Worm (Caenorhabditis elegans): ENCODE data around the gene atat-2.

The atat-2 gene

DNA sequence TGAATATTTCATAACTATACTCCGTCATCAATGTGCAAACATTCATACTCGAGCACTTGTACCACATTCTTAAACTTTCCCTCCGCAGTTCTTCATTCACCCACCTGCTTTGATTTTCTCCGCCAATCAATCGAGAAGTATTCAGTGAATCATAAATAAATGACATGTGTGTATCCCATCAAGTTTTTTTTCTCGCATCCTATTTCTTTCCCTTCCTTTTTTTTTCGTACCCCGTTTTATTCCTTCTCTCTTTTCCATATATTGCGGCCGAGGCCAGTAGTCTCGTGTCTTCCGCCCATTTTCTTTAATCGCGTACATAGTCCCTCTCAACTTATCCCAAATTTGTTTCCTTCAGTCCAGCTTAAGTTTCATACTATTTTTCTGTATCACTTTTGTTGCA, at the start of gene atat-2:
Gene atat-2 (plus strand): TSS at position 398 of the 400 bp plus-strand sequence.
- TF ChIP-seq tab-1 (GFP tag; IDR thresholded peaks at IDR 0.05): no peak
- TF ChIP-seq T22C8.4 (GFP tag; IDR thresholded peaks at IDR 0.05): no peak
- TF ChIP-seq cog-1 (tag; optimal IDR thresholded peaks at IDR 0.05): no peak
- no peak for TF ChIP-seq ztf-23 (GFP tag; IDR thresholded peaks at IDR 0.05)
- no peak for TF ChIP-seq ztf-29 (GFP tag; IDR thresholded peaks at IDR 0.05)
- TF ChIP-seq med-1 (GFP tag; optimal IDR thresholded peaks at IDR 0.05; ENCODE audit: insufficient read depth): no peak
- TF ChIP-seq ref-1 (GFP tag; conservative IDR thresholded peaks at IDR 0.05): no peak
- TF ChIP-seq flt-1 (GFP tag; IDR thresholded peaks at IDR 0.05): no peak
- no peak for TF ChIP-seq klf-2 (GFP tag; conservative IDR thresholded peaks at IDR 0.05)

DNA sequence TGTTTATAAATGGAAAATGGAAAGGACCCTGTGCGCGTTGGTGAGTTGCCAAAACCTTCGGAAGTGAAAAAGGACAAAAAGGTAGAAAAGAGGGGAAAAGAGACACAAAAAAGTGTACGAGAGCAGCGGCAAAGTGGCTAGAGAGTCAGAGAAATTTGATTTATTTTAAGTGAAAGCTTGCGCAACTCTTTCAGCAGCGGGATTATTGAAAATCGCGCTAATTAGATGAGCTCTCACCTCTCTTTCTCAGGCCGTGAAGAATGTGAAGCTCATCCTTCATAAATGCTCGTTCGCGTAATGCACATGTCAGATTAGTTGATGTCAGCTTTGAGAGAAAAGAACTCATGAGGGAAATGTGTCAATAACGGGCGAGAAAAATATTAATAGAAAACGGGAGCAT, 49.7 kb upstream of the atat-2 start:
- TF ChIP-seq ref-1 (GFP tag; conservative IDR thresholded peaks at IDR 0.05): no peak
- TF ChIP-seq flt-1 (GFP tag; IDR thresholded peaks at IDR 0.05): no peak
- no peak for TF ChIP-seq tab-1 (GFP tag; IDR thresholded peaks at IDR 0.05)
- TF ChIP-seq ztf-23 (GFP tag; IDR thresholded peaks at IDR 0.05): no peak
- no peak for TF ChIP-seq cog-1 (tag; optimal IDR thresholded peaks at IDR 0.05)
- no peak for TF ChIP-seq T22C8.4 (GFP tag; IDR thresholded peaks at IDR 0.05)

DNA sequence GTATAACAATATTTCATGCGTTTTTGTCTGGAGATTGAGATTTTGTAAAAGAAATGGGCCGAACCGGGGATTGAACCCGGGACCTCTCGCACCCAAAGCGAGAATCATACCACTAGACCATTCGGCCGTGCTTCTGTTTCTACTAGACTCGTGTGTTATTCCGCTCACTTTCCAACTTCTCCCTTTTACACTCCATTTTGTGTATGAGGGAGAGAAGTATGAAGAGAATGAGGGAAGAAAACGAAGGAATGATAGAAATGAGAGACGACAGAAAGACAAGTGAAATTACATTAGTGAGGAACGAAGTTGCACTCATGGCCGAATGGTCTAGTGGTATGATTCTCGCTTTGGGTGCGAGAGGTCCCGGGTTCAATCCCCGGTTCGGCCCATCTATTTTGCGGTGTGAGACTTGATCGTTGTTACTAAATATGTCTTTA, 47.7 kb upstream of the atat-2 start:
- TF ChIP-seq klf-2 (GFP tag; conservative IDR thresholded peaks at IDR 0.05): peak; percentile 93
- peak; percentile 66 for TF ChIP-seq T22C8.4 (GFP tag; IDR thresholded peaks at IDR 0.05)
- TF ChIP-seq ref-1 (GFP tag; conservative IDR thresholded peaks at IDR 0.05): peak; percentile 71
- peak; percentile 89 for TF ChIP-seq flt-1 (GFP tag; IDR thresholded peaks at IDR 0.05)
- peak; percentile 42 for TF ChIP-seq med-1 (GFP tag; optimal IDR thresholded peaks at IDR 0.05; ENCODE audit: insufficient read depth)
- TF ChIP-seq ztf-23 (GFP tag; IDR thresholded peaks at IDR 0.05): peak; percentile 93
- peak; percentile 88 for TF ChIP-seq tab-1 (GFP tag; IDR thresholded peaks at IDR 0.05)
- TF ChIP-seq cog-1 (tag; optimal IDR thresholded peaks at IDR 0.05): peak; percentile 90
- TF ChIP-seq ztf-29 (GFP tag; IDR thresholded peaks at IDR 0.05): peak; percentile 77

DNA sequence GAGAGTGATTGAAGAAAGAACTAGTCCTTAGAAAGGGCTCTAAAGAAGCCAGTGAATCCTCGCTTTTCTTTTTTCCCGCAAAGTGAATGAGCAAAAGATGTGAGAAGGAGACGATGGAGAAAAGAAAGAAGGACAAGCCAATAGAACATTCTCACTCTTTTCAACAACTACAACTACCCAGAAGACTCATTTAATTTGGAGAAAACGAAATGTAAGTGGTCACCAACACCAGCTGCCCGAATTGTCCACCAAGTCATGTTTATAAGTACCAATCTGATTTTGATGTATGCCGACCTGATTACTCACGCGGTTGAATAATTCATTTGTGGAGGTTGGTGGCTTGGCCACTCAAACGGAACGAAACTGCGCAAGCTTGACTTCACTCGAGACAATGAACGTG, 46.3 kb upstream of the atat-2 start:
- TF ChIP-seq flt-1 (GFP tag; IDR thresholded peaks at IDR 0.05) (no peak), klf-2 (GFP tag; conservative IDR thresholded peaks at IDR 0.05) (no peak), ztf-23 (GFP tag; IDR thresholded peaks at IDR 0.05) (no peak), ref-1 (GFP tag; conservative IDR thresholded peaks at IDR 0.05) (no peak), med-1 (GFP tag; optimal IDR thresholded peaks at IDR 0.05; ENCODE audit: insufficient read depth) (no peak), T22C8.4 (GFP tag; IDR thresholded peaks at IDR 0.05) (no peak), tab-1 (GFP tag; IDR thresholded peaks at IDR 0.05) (no peak), ztf-29 (GFP tag; IDR thresholded peaks at IDR 0.05) (no peak), cog-1 (tag; optimal IDR thresholded peaks at IDR 0.05) (no peak)

DNA sequence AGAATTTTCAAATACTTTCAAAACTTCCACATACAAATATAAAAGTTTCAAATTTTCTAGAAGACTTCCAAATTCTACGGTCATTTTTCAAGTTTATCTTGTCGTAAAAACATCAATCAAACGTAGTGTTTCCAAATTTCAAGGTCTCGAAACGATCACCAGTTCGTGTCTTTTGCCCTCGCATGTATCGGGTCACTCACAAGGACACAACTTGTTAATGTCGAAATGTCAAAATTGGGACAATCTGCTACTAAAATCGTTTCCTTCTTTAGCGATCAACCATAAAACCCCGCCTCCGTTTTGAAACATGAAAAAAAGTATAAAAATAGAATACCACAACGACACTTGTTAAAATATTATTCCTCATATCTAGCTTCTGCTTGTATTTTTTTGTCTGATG, 45.4 kb upstream of the atat-2 start:
- no peak for TF ChIP-seq tab-1 (GFP tag; IDR thresholded peaks at IDR 0.05)

DNA sequence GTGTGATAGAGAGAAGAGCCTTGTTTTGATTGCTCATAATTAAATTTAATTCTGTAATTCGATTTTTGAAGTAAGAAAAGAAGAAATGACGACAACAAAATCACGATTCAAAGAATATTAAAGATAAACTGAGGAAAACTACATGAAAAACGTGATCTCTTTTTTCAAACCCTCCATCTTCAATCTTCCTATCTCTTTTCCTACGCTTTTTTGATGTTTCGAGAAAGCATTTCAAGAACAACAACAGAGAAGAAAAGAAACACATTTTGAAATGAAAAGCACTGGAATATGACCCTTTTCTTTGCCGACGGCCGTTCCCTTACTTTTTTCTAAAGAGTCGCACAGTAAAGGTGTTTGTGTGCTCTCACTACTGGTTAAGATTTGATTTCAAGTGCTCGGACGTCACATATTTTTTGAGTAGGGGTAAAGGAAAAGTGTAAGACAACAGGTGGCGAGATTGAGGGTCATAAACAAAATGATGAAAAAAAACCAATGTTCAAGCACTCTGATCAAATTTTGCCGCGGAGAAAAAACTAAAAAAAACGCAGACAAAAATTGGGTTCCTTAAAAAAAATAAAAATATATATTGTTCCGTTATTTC, 42.9 kb upstream of the atat-2 start, which contains the start of gene F13D11.3:
Gene F13D11.3 (minus strand): TSS at position 51 of the 601 bp plus-strand sequence.
- TF ChIP-seq ref-1 (GFP tag; conservative IDR thresholded peaks at IDR 0.05): no peak
- TF ChIP-seq T22C8.4 (GFP tag; IDR thresholded peaks at IDR 0.05): no peak
- no peak for TF ChIP-seq cog-1 (tag; optimal IDR thresholded peaks at IDR 0.05)
- TF ChIP-seq ztf-23 (GFP tag; IDR thresholded peaks at IDR 0.05): no peak
- TF ChIP-seq klf-2 (GFP tag; conservative IDR thresholded peaks at IDR 0.05): no peak
- TF ChIP-seq med-1 (GFP tag; optimal IDR thresholded peaks at IDR 0.05; ENCODE audit: insufficient read depth): no peak
- TF ChIP-seq ztf-29 (GFP tag; IDR thresholded peaks at IDR 0.05): no peak
- TF ChIP-seq flt-1 (GFP tag; IDR thresholded peaks at IDR 0.05): no peak
- TF ChIP-seq tab-1 (GFP tag; IDR thresholded peaks at IDR 0.05): no peak

DNA sequence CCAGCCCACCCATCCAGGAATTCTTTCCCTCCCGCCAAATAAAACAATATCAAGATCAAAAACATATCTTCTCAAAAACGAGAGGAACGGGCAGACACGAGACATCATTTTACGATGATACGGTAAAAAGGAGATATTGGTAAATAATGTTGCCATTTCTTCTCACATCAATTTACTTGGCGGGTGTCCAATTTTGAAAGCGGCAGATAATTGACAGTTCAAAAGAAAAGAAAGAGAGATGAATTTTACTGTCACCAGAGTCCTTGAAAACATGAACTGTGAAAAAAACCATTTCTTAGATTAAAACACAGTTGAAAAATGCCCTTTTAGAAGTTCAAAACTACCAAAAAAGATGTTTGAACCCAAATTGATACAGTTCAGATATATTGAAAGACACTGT, 38.2 kb upstream of the atat-2 start:
- TF ChIP-seq tab-1 (GFP tag; IDR thresholded peaks at IDR 0.05) (no peak), ztf-29 (GFP tag; IDR thresholded peaks at IDR 0.05) (no peak), flt-1 (GFP tag; IDR thresholded peaks at IDR 0.05) (no peak), T22C8.4 (GFP tag; IDR thresholded peaks at IDR 0.05) (no peak), ref-1 (GFP tag; conservative IDR thresholded peaks at IDR 0.05) (no peak), klf-2 (GFP tag; conservative IDR thresholded peaks at IDR 0.05) (no peak), cog-1 (tag; optimal IDR thresholded peaks at IDR 0.05) (no peak), med-1 (GFP tag; optimal IDR thresholded peaks at IDR 0.05; ENCODE audit: insufficient read depth) (no peak)

DNA sequence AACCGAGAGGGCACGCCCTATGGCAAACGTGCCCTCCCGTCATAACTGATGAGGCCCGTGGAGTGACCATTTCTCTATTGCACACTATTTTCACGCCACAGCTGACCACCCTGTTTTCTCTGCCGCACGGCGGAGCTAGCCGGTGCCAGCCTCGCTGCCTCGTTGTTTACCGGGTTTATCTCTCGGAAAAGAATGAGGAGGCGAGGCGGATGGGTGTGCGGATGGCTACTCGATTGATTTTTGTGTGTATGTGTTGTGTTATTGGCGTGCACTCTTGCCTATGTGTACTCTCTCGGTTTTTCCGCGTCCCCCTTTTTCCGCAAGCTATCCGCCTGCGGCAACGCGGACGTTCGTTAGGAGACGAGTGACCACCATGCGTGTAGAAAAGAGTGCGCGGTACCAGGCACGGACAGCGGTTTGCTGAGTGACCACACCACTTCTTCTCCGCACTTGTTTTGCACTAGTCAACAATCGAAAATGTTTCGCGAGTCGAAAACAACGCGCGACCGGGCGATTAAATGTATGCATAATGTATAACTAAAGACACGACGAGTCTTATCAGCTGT, 36.8 kb upstream of the atat-2 start:
- TF ChIP-seq ztf-23 (GFP tag; IDR thresholded peaks at IDR 0.05): peak; percentile 73
- TF ChIP-seq ref-1 (GFP tag; conservative IDR thresholded peaks at IDR 0.05): no peak
- peak; percentile 12 for TF ChIP-seq ztf-29 (GFP tag; IDR thresholded peaks at IDR 0.05)
- TF ChIP-seq med-1 (GFP tag; optimal IDR thresholded peaks at IDR 0.05; ENCODE audit: insufficient read depth): peak; percentile 26
- TF ChIP-seq klf-2 (GFP tag; conservative IDR thresholded peaks at IDR 0.05): 0 out of 2 replicates have a peak, but pooled peaks have one; percentile 41
- peak; percentile 99 for TF ChIP-seq cog-1 (tag; optimal IDR thresholded peaks at IDR 0.05)
- 0 out of 2 replicates have a peak, but pooled peaks have one; percentile 24 for TF ChIP-seq tab-1 (GFP tag; IDR thresholded peaks at IDR 0.05)
- peak; percentile 85 for TF ChIP-seq flt-1 (GFP tag; IDR thresholded peaks at IDR 0.05)
- TF ChIP-seq T22C8.4 (GFP tag; IDR thresholded peaks at IDR 0.05): peak; percentile 55; the same call in 1 of the 2 replicates

DNA sequence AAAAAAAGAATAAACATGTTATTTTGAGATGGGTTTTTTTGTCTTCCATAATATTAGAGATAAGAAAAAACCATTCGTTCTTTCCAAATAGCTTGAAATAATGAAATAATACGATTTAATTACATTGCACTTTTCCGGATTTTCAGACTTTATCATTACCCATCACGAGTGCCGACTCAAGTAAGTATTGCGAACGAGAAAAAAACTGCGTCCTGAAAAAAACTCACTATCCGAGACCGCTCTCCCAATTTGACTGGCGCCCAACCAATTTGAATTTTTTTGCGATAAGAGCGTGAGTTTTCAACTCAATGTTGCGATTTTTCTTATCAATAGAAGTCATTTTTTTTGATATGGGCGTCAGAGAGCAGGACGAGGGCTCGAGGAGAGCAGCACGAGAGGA, 35.9 kb upstream of the atat-2 start:
- TF ChIP-seq med-1 (GFP tag; optimal IDR thresholded peaks at IDR 0.05; ENCODE audit: insufficient read depth) (no peak), klf-2 (GFP tag; conservative IDR thresholded peaks at IDR 0.05) (no peak), cog-1 (tag; optimal IDR thresholded peaks at IDR 0.05) (no peak), ref-1 (GFP tag; conservative IDR thresholded peaks at IDR 0.05) (no peak), tab-1 (GFP tag; IDR thresholded peaks at IDR 0.05) (no peak), T22C8.4 (GFP tag; IDR thresholded peaks at IDR 0.05) (no peak), flt-1 (GFP tag; IDR thresholded peaks at IDR 0.05) (no peak), ztf-23 (GFP tag; IDR thresholded peaks at IDR 0.05) (no peak), ztf-29 (GFP tag; IDR thresholded peaks at IDR 0.05) (no peak)
